Worm (Caenorhabditis elegans) whole organism, L2 larva: ENCODE data around the gene C27D9.1.

ENCODE experiments used
- Y55F3AM.14 ChIP-seq: fragments of 200-800 bp; sonication (Bioruptor generic); optimal IDR thresholded peaks from 2 replicates; lab custom pipeline; 2018; ENCODE audit warnings: mild to moderate bottlenecking, missing genetic modification characterization, missing compliant biosample characterization
- lin-39 ChIP-seq: fragments of 150-350 bp; optimal IDR thresholded peaks from 2 replicates; lab custom pipeline; 2014; ENCODE audit warnings: missing biosample characterization, missing genetic modification reagents, missing genetic modification characterization
- mdl-1 ChIP-seq, 2 experiments: fragments of 150-350 bp in 1 of 2; sonication (generic microtip) in 1 of 2; optimal IDR thresholded peaks; 2 replicates each; lab custom pipeline; 2017; ENCODE audit warnings: missing biosample characterization in 2 of 2, missing genetic modification characterization in 2 of 2
- snpc-4 ChIP-seq: fragments of 150-350 bp; optimal IDR thresholded peaks from 2 replicates; lab custom pipeline; 2014; ENCODE audit warnings: missing biosample characterization, missing genetic modification characterization
- unc-62 ChIP-seq: fragments of 150-350 bp; optimal IDR thresholded peaks from 2 replicates; lab custom pipeline; 2014; ENCODE audit warnings: missing biosample characterization, missing genetic modification reagents, missing genetic modification characterization
- zag-1 ChIP-seq: fragments of 150-350 bp; optimal IDR thresholded peaks from 2 replicates; lab custom pipeline; 2014; ENCODE audit warnings: missing biosample characterization, missing genetic modification characterization
- ztf-4 ChIP-seq: fragments of 150-350 bp; optimal IDR thresholded peaks from 2 replicates; lab custom pipeline; 2014; ENCODE audit warnings: missing biosample characterization, missing genetic modification characterization

DNA sequence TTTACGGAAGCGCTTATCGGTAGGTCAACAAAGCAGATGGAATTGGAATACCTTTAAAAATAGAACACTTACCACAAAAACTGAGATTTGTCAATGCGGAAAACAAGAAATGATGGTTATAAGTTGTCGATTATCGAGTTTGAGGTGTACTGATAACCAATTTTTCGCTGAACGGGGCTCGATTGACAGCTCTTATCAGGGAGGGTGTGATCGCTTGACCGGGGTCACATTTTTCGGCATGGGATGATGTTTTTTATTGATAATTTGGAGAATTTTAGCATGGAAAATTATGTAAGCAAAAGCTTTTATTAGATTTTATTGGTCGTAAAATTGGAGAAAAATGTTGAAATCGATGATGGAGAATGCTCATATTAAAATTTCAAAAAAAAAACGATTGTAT lies 16.7 kb downstream of the C27D9.1 start:
- TF ChIP-seq ztf-4 (tag; lab: Kevin White, UChicago) (no peak), zag-1 (tag; lab: Kevin White, UChicago) (no peak), lin-39 (tag; lab: Kevin White, UChicago) (no peak), snpc-4 (tag; lab: Kevin White, UChicago) (no peak), unc-62 (GFP tag; lab: Kevin White, UChicago) (no peak), Y55F3AM.14 (GFP tag; lab: Kevin White, UChicago) (no peak), mdl-1 (tag; optimal IDR thresholded peaks at IDR 0.05; lab: Kevin White, UChicago) (no peak)
